Worm (Caenorhabditis elegans): ENCODE measurements around the gene R12B2.3.

The R12B2.3 gene

ce11 chrIII:5845483-5845882 is 40.1 kb downstream of the R12B2.3 start (continued):
- TF ChIP-seq blmp-1 (tag; optimal IDR thresholded peaks at IDR 0.05) = no peak
- no peak for TF ChIP-seq nhr-12 (tag; optimal IDR thresholded peaks at IDR 0.05)
- TF ChIP-seq pax-3 (tag; optimal IDR thresholded peaks at IDR 0.05) = no peak
- TF ChIP-seq ama-1 (optimal IDR thresholded peaks at IDR 0.05) = no peak
- no peak for TF ChIP-seq unc-30 (tag; optimal IDR thresholded peaks at IDR 0.05)
- no peak for TF ChIP-seq vab-15 (tag; optimal IDR thresholded peaks at IDR 0.05)
- no peak for TF ChIP-seq ceh-63 (GFP tag; optimal IDR thresholded peaks at IDR 0.05)
- TF ChIP-seq C16A3.4 (tag; optimal IDR thresholded peaks at IDR 0.05) = peak; percentile 18
- no peak for TF ChIP-seq pqm-1 (tag; optimal IDR thresholded peaks at IDR 0.05)
- TF ChIP-seq ceh-88 (GFP tag; IDR thresholded peaks at IDR 0.05) = 0 out of 2 replicates have a peak, but pooled peaks have one; percentile 26
- peak; percentile 54 for TF ChIP-seq efl-1 (optimal IDR thresholded peaks at IDR 0.05)
- peak; percentile 33 to 74 for TF ChIP-seq efl-1 (GFP tag; optimal IDR thresholded peaks at IDR 0.05 in 1 of 2)
- peak; percentile 82 for TF ChIP-seq mep-1 (tag; optimal IDR thresholded peaks at IDR 0.05)
- TF ChIP-seq sptf-1 (tag; optimal IDR thresholded peaks at IDR 0.05) = no peak
- peak; percentile 58 for TF ChIP-seq xbp-1 (tag; optimal IDR thresholded peaks at IDR 0.05)
- TF ChIP-seq efl-3 (GFP tag; optimal IDR thresholded peaks at IDR 0.05) = no peak
- TF ChIP-seq elt-2 (tag; optimal IDR thresholded peaks at IDR 0.05) = no peak
- TF ChIP-seq sox-4 (tag; optimal IDR thresholded peaks at IDR 0.05) = peak; percentile 34
- peak in 1 of 2 experiments; percentile 56 for TF ChIP-seq lin-35 (GFP tag; optimal IDR thresholded peaks at IDR 0.05)
- no peak for TF ChIP-seq F16B12.6 (tag; optimal IDR thresholded peaks at IDR 0.05)
- no peak for TF ChIP-seq aly-2 (tag; optimal IDR thresholded peaks at IDR 0.05)
- TF ChIP-seq C34B4.2 (tag; optimal IDR thresholded peaks at IDR 0.05) = no peak
- TF ChIP-seq swsn-7 (tag; optimal IDR thresholded peaks at IDR 0.05) = peak; percentile 78
- TF ChIP-seq tlp-1 (tag; optimal IDR thresholded peaks at IDR 0.05) = no peak
- no peak for TF ChIP-seq Y116A8C.19 (tag; optimal IDR thresholded peaks at IDR 0.05; ENCODE audit: borderline replicate concordance)
- TF ChIP-seq nhr-47 (tag; optimal IDR thresholded peaks at IDR 0.05) = peak; percentile 81
- TF ChIP-seq hlh-17 (GFP tag; optimal IDR thresholded peaks at IDR 0.05; ENCODE audit: borderline replicate concordance) = no peak
- TF ChIP-seq unc-130 (tag; optimal IDR thresholded peaks at IDR 0.05) = peak; percentile 42
- TF ChIP-seq sup-37 (GFP tag; optimal IDR thresholded peaks at IDR 0.05) = no peak
- peak; percentile 7 for TF ChIP-seq lin-13 (GFP tag; optimal IDR thresholded peaks at IDR 0.05)
- TF ChIP-seq ztf-11 (tag; optimal IDR thresholded peaks at IDR 0.05) = no peak
- peak; percentile 37 for TF ChIP-seq nhr-20 (tag; optimal IDR thresholded peaks at IDR 0.05)

ce11 chrIII:5846412-5846811 is 41.0 kb downstream of the R12B2.3 start:
- TF ChIP-seq nhr-71 (tag; optimal IDR thresholded peaks at IDR 0.05) (peak; percentile 20), lin-13 (GFP tag; optimal IDR thresholded peaks at IDR 0.05) (no peak), C16A3.4 (tag; optimal IDR thresholded peaks at IDR 0.05) (no peak), fkh-10 (GFP tag; optimal IDR thresholded peaks at IDR 0.05) (peak; percentile 78), ceh-82 (tag; optimal IDR thresholded peaks at IDR 0.05) (peak in 1 of 3 experiments; percentile 38), nhr-47 (tag; optimal IDR thresholded peaks at IDR 0.05) (peak; percentile 11), efl-1 (optimal IDR thresholded peaks at IDR 0.05) (no peak), efl-1 (GFP tag; optimal IDR thresholded peaks at IDR 0.05 in 1 of 2) (peak in 1 of 2 experiments; percentile 27), Y116A8C.19 (tag; optimal IDR thresholded peaks at IDR 0.05; ENCODE audit: borderline replicate concordance) (no peak), ama-1 (optimal IDR thresholded peaks at IDR 0.05) (no peak), ztf-4 (tag; optimal IDR thresholded peaks at IDR 0.05) (no peak), fkh-8 (tag; optimal IDR thresholded peaks at IDR 0.05) (no peak), lin-14 (GFP tag; optimal IDR thresholded peaks at IDR 0.05) (peak; percentile 77), lsy-2 (tag; optimal IDR thresholded peaks at IDR 0.05) (peak in 1 of 2 experiments; percentile 5), unc-30 (tag; optimal IDR thresholded peaks at IDR 0.05) (no peak), nhr-237 (tag; optimal IDR thresholded peaks at IDR 0.05) (no peak)

ce11 chrIII:5853240-5853639 is 47.9 kb downstream of the R12B2.3 start, which contains the start of gene ddx-23:
TSS of gene ddx-23 (minus strand) at chrIII:5853269.
- TF ChIP-seq ztf-4 (tag; optimal IDR thresholded peaks at IDR 0.05) (peak; percentile 45), egl-13 (tag; optimal IDR thresholded peaks at IDR 0.05) (no peak), Y116A8C.19 (tag; optimal IDR thresholded peaks at IDR 0.05; ENCODE audit: borderline replicate concordance) (no peak), fkh-8 (tag; optimal IDR thresholded peaks at IDR 0.05) (no peak), fkh-10 (GFP tag; optimal IDR thresholded peaks at IDR 0.05) (no peak), efl-1 (optimal IDR thresholded peaks at IDR 0.05) (peak; percentile 24 to 71), efl-1 (GFP tag; optimal IDR thresholded peaks at IDR 0.05 in 1 of 2) (peak; percentile 80 to 97), alr-1 (tag; optimal IDR thresholded peaks at IDR 0.05; ENCODE audit: borderline replicate concordance) (no peak), unc-62 (GFP tag; optimal IDR thresholded peaks at IDR 0.05) (no peak), lin-15B (tag; optimal IDR thresholded peaks at IDR 0.05) (no peak), elt-2 (tag; optimal IDR thresholded peaks at IDR 0.05) (peak; percentile 19), fos-1 (tag; optimal IDR thresholded peaks at IDR 0.05) (no peak), nhr-47 (tag; optimal IDR thresholded peaks at IDR 0.05) (peak; percentile 55), aly-2 (tag; optimal IDR thresholded peaks at IDR 0.05) (peak; percentile 70), snu-23 (GFP tag; optimal IDR thresholded peaks at IDR 0.05) (peak; percentile 38), zip-4 (GFP tag; optimal IDR thresholded peaks at IDR 0.05) (no peak), nhr-76 (tag; optimal IDR thresholded peaks at IDR 0.05) (no peak), F16B12.6 (tag; optimal IDR thresholded peaks at IDR 0.05) (no peak), xbp-1 (tag; optimal IDR thresholded peaks at IDR 0.05) (peak; percentile 16), tlp-1 (tag; optimal IDR thresholded peaks at IDR 0.05) (no peak), nhr-77 (tag; optimal IDR thresholded peaks at IDR 0.05) (no peak), ztf-11 (tag; optimal IDR thresholded peaks at IDR 0.05) (peak in 1 of 2 experiments; percentile 46)
